Fruit fly (Drosophila melanogaster) whole organism, embryonic: Measurements from ENCODE around the gene CG16753.

ENCODE experiments used
- Bgb ChIP-seq: fragments of 200-800 bp; sonication (Bioruptor generic); IDR thresholded peaks from 2 replicates; pipeline ENCODE4 v1.3.6; 2022; ENCODE audit warnings: missing biosample characterization, missing genetic modification characterization; ENCODE audit not compliant: partially characterized antibody
- C15 ChIP-seq: fragments of 200-800 bp; sonication (Bioruptor generic); IDR thresholded peaks from 3 replicates; pipeline ENCODE4 v1.3.6; 2022; ENCODE audit warnings: missing biosample characterization, missing genetic modification characterization
- CG10321 ChIP-seq: fragments of 200-800 bp; sonication (Bioruptor generic); IDR thresholded peaks from 2 replicates; pipeline ENCODE4 v1.3.6; 2022; ENCODE audit warnings: missing biosample characterization, missing genetic modification characterization
- CG11696 ChIP-seq: fragments of 200-800 bp; sonication (Bioruptor generic); IDR thresholded peaks from 2 replicates; pipeline ENCODE4 v1.3.6; 2022; ENCODE audit warnings: missing biosample characterization, missing genetic modification characterization
- CG11723 ChIP-seq: fragments of 200-800 bp; sonication (Bioruptor generic); optimal IDR thresholded peaks from 2 replicates; lab custom pipeline; 2017; ENCODE audit warnings: missing biosample characterization, mild to moderate bottlenecking, missing genetic modification characterization
- CG12659 ChIP-seq: fragments of 200-800 bp; sonication (Bioruptor generic); optimal IDR thresholded peaks from 3 replicates; lab custom pipeline; 2017; ENCODE audit warnings: mild to moderate bottlenecking, missing biosample characterization, missing genetic modification reagents, missing genetic modification characterization
- CG17328 ChIP-seq: fragments of 200-800 bp; sonication (Bioruptor generic); IDR thresholded peaks from 2 replicates; pipeline ENCODE4 v1.3.6; 2022; ENCODE audit warnings: missing biosample characterization, missing genetic modification characterization
- CG18476 ChIP-seq: fragments of 200-800 bp; sonication (Bioruptor generic); optimal IDR thresholded peaks from 2 replicates; lab custom pipeline; 2016; ENCODE audit warnings: missing biosample characterization, mild to moderate bottlenecking, missing genetic modification characterization
- CG18619 ChIP-seq: fragments of 200-800 bp; sonication (Bioruptor generic); optimal IDR thresholded peaks from 3 replicates; lab custom pipeline; 2017; ENCODE audit warnings: missing biosample characterization, mild to moderate bottlenecking, missing genetic modification characterization
- CG2678 ChIP-seq: fragments of 200-800 bp; sonication (Bioruptor generic); optimal IDR thresholded peaks from 3 replicates; lab custom pipeline; 2019; ENCODE audit warnings: missing biosample characterization, mild to moderate bottlenecking, missing genetic modification characterization, moderate library complexity
- CG3847 ChIP-seq: fragments of 200-800 bp; sonication (Bioruptor generic); IDR thresholded peaks from 2 replicates; pipeline ENCODE4 v1.3.6; 2022; ENCODE audit warnings: missing biosample characterization, missing genetic modification characterization
- CG5953 ChIP-seq: fragments of 200-800 bp; sonication (Bioruptor generic); IDR thresholded peaks from 2 replicates; pipeline ENCODE4 v1.3.6; 2022; ENCODE audit warnings: missing biosample characterization, missing genetic modification characterization
- CG6765 ChIP-seq: fragments of 200-800 bp; sonication (Bioruptor generic); optimal IDR thresholded peaks from 3 replicates; lab custom pipeline; 2017; ENCODE audit warnings: missing biosample characterization, mild to moderate bottlenecking, missing genetic modification characterization
- CG7786 ChIP-seq: fragments of 200-800 bp; sonication (Bioruptor generic); optimal IDR thresholded peaks from 2 replicates; lab custom pipeline; 2016; ENCODE audit warnings: missing biosample characterization, missing genetic modification characterization
- CG9727 ChIP-seq: fragments of 200-800 bp; sonication (Bioruptor generic); optimal IDR thresholded peaks from 3 replicates; lab custom pipeline; 2017; ENCODE audit warnings: missing biosample characterization, mild to moderate bottlenecking, missing genetic modification characterization
- CoRest ChIP-seq: fragments of 200-800 bp; sonication (Bioruptor generic); optimal IDR thresholded peaks from 3 replicates; lab custom pipeline; 2018; ENCODE audit warnings: missing biosample characterization, mild to moderate bottlenecking, missing genetic modification characterization, moderate library complexity
- D19A ChIP-seq: fragments of 200-800 bp; optimal IDR thresholded peaks from 3 replicates; lab custom pipeline; 2019; ENCODE audit warnings: missing biosample characterization, mild to moderate bottlenecking, missing genetic modification characterization, moderate library complexity
- Deaf1 ChIP-seq: fragments of 200-800 bp; optimal IDR thresholded peaks from 3 replicates; lab custom pipeline; 2019; ENCODE audit warnings: missing biosample characterization, mild to moderate bottlenecking, missing genetic modification characterization, moderate library complexity
- Fer1 ChIP-seq: fragments of 200-800 bp; sonication (Bioruptor generic); optimal IDR thresholded peaks from 2 replicates; lab custom pipeline; 2017; ENCODE audit warnings: missing biosample characterization, mild to moderate bottlenecking, missing genetic modification characterization
- Med ChIP-seq: fragments of 200-800 bp; sonication (Bioruptor generic); peaks from one replicate; lab custom pipeline; 2016; ENCODE audit warnings: missing biosample characterization, missing genetic modification characterization, mild to moderate bottlenecking, inconsistent platforms, moderate library complexity
- Meics ChIP-seq: fragments of 200-800 bp; sonication (Bioruptor generic); optimal IDR thresholded peaks from 2 replicates; lab custom pipeline; 2017; ENCODE audit warnings: missing biosample characterization, mild to moderate bottlenecking, missing genetic modification characterization
- Mes4 ChIP-seq: fragments of 200-800 bp; sonication (Bioruptor generic); optimal IDR thresholded peaks from 2 replicates; lab custom pipeline; 2016; ENCODE audit warnings: missing biosample characterization, missing genetic modification characterization
- Nf-YB ChIP-seq: fragments of 200-800 bp; sonication (Bioruptor generic); optimal IDR thresholded peaks from 3 replicates; lab custom pipeline; 2019; ENCODE audit warnings: missing biosample characterization, mild to moderate bottlenecking, missing genetic modification characterization, moderate library complexity
- Opbp ChIP-seq: fragments of 200-800 bp; sonication (Bioruptor generic); IDR thresholded peaks from 3 replicates; pipeline ENCODE4 v1.3.6; 2022; ENCODE audit warnings: missing biosample characterization, missing genetic modification characterization; ENCODE audit not compliant: partially characterized antibody
- Sin3A ChIP-seq: fragments of >200 bp; optimal IDR thresholded peaks from 2 replicates; lab custom pipeline; 2018
- bbx ChIP-seq: fragments of 200-800 bp; sonication (Bioruptor generic); IDR thresholded peaks from 2 replicates; pipeline ENCODE4 v1.3.6; 2022; ENCODE audit warnings: missing biosample characterization, missing genetic modification characterization; ENCODE audit not compliant: partially characterized antibody
- bcd ChIP-seq: fragments of 200-800 bp; sonication (Bioruptor generic); optimal IDR thresholded peaks from 2 replicates; lab custom pipeline; 2017; ENCODE audit warnings: missing biosample characterization, mild to moderate bottlenecking, missing genetic modification characterization
- caup ChIP-seq: fragments of 200-800 bp; sonication (Bioruptor generic); optimal IDR thresholded peaks from 3 replicates; lab custom pipeline; 2017; ENCODE audit warnings: missing biosample characterization, mild to moderate bottlenecking, missing genetic modification characterization, moderate library complexity; ENCODE audit not compliant: severe bottlenecking
- ci ChIP-seq: fragments of 200-800 bp; sonication (Bioruptor generic); IDR thresholded peaks from 3 replicates; pipeline ENCODE4 v1.3.6; 2022; ENCODE audit warnings: missing biosample characterization, missing genetic modification characterization
- crol ChIP-seq: fragments of 200-800 bp; sonication (Bioruptor generic); IDR thresholded peaks from 2 replicates; pipeline ENCODE4 v1.3.6; 2022; ENCODE audit warnings: missing biosample characterization, missing genetic modification characterization
- crp ChIP-seq, 2 experiments: fragments of 200-800 bp; sonication (Bioruptor generic); optimal IDR thresholded peaks; 2 replicates in 1 of 2; 3 replicates in 1 of 2; lab custom pipeline; 2017; ENCODE audit warnings: missing biosample characterization in 2 of 2, missing genetic modification characterization in 2 of 2, mild to moderate bottlenecking in 1 of 2, moderate library complexity in 1 of 2
- dm ChIP-seq: fragments of 200-800 bp; sonication (Bioruptor generic); optimal IDR thresholded peaks from 3 replicates; lab custom pipeline; 2016; ENCODE audit warnings: missing biosample characterization, missing genetic modification characterization
- gem ChIP-seq: fragments of 200-800 bp; sonication (Bioruptor generic); optimal IDR thresholded peaks from 2 replicates; lab custom pipeline; 2019; ENCODE audit warnings: missing biosample characterization, mild to moderate bottlenecking, missing genetic modification characterization, moderate library complexity
- gsb-n ChIP-seq: fragments of 200-800 bp; sonication (Bioruptor generic); optimal IDR thresholded peaks from 3 replicates; lab custom pipeline; 2018; ENCODE audit warnings: missing biosample characterization, mild to moderate bottlenecking, missing genetic modification characterization
- her ChIP-seq: fragments of 200-800 bp; sonication (Bioruptor generic); optimal IDR thresholded peaks from 2 replicates; lab custom pipeline; 2016; ENCODE audit warnings: missing biosample characterization, missing genetic modification characterization
- hkb ChIP-seq, 2 experiments: fragments of 200-800 bp in 1 of 2; fragments of >200 bp in 1 of 2; sonication (Bioruptor generic) in 1 of 2; IDR thresholded peaks in 1 of 2; optimal IDR thresholded peaks in 1 of 2; 2 replicates each; pipeline versions ENCODE4 v1.3.6 to Lab custom; 2017 to 2022; ENCODE audit warnings: missing biosample characterization in 1 of 2, missing genetic modification characterization in 1 of 2
- lab ChIP-seq: fragments of 200-800 bp; sonication (Bioruptor generic); optimal IDR thresholded peaks from 3 replicates; lab custom pipeline; 2017; ENCODE audit warnings: missing biosample characterization, missing genetic modification characterization, mild to moderate bottlenecking, moderate library complexity, missing genetic modification reagents
- lilli ChIP-seq: fragments of 200-800 bp; sonication (Bioruptor generic); optimal IDR thresholded peaks from 3 replicates; lab custom pipeline; 2016; ENCODE audit warnings: missing biosample characterization, missing genetic modification characterization
- nau ChIP-seq: fragments of 200-800 bp; sonication (Bioruptor generic); optimal IDR thresholded peaks from 3 replicates; lab custom pipeline; 2017; ENCODE audit warnings: missing biosample characterization, mild to moderate bottlenecking, missing genetic modification characterization, missing genetic modification reagents
- pnt ChIP-seq: fragments of 200-800 bp; sonication (Bioruptor generic); optimal IDR thresholded peaks from 3 replicates; lab custom pipeline; 2016; ENCODE audit warnings: missing biosample characterization, missing genetic modification characterization
- pros ChIP-seq: fragments of 200-800 bp; sonication (Bioruptor generic); optimal IDR thresholded peaks from 3 replicates; lab custom pipeline; 2019; ENCODE audit warnings: missing biosample characterization, mild to moderate bottlenecking, missing genetic modification characterization, moderate library complexity
- psq ChIP-seq: fragments of 200-800 bp; sonication (Bioruptor generic); optimal IDR thresholded peaks from 2 replicates; lab custom pipeline; 2017; ENCODE audit warnings: missing biosample characterization, missing genetic modification characterization
- sna ChIP-seq: fragments of 200-800 bp; sonication (Bioruptor generic); IDR thresholded peaks from 2 replicates; pipeline ENCODE4 v1.3.6; 2022; ENCODE audit warnings: missing biosample characterization, missing genetic modification characterization; ENCODE audit not compliant: partially characterized antibody
- stc ChIP-seq: fragments of 200-800 bp; sonication (Bioruptor generic); IDR thresholded peaks from 2 replicates; pipeline ENCODE4 v1.3.6; 2022; ENCODE audit warnings: missing biosample characterization, missing genetic modification characterization
- sug ChIP-seq: fragments of 200-800 bp; optimal IDR thresholded peaks from 2 replicates; lab custom pipeline; 2019; ENCODE audit warnings: missing biosample characterization, mild to moderate bottlenecking, missing genetic modification characterization, moderate library complexity
- tna ChIP-seq: fragments of 200-800 bp; sonication (Bioruptor generic); IDR thresholded peaks from 2 replicates; pipeline ENCODE4 v1.3.6; 2022; ENCODE audit warnings: missing biosample characterization, missing genetic modification characterization; ENCODE audit not compliant: partially characterized antibody
- zfh1 ChIP-seq: fragments of 200-800 bp; sonication (Bioruptor generic); IDR thresholded peaks from 3 replicates; pipeline ENCODE4 v1.3.6; 2022; ENCODE audit warnings: missing biosample characterization, missing genetic modification characterization

Gene CG16753

dm6 chr3L:3071675-3072583, 17.1 kb downstream of the CG16753 start (continued):
- no peak for TF ChIP-seq Nf-YB (GFP tag; lab: Kevin White, UChicago)
- no peak for TF ChIP-seq CG12659 (GFP tag; lab: Kevin White, UChicago)
- no peak for TF ChIP-seq D19A
- peak; percentile 61 for TF ChIP-seq pros (GFP tag; lab: Kevin White, UChicago)
- TF ChIP-seq caup (GFP tag; lab: Kevin White, UChicago): peak; percentile 10
- no peak for TF ChIP-seq CG3847 (GFP tag; lab: Robert Waterston, UW)
- TF ChIP-seq hkb (optimal IDR thresholded peaks at IDR 0.05; lab: Kevin White, UChicago): no peak
- TF ChIP-seq hkb (GFP tag; IDR thresholded peaks at IDR 0.05; lab: Robert Waterston, UW): 0 out of 2 replicates have a peak, but pooled peaks have one; percentile 8
- TF ChIP-seq nau (GFP tag; lab: Kevin White, UChicago): no peak
- peak; percentile 20 for TF ChIP-seq psq
- TF ChIP-seq Sin3A: no peak
- TF ChIP-seq gem (tag; lab: Kevin White, UChicago): peak; percentile 46
- no peak for TF ChIP-seq Opbp (GFP tag; lab: Robert Waterston, UW)
- peak; percentile 42 for TF ChIP-seq CG18476 (GFP tag; lab: Kevin White, UChicago)
- TF ChIP-seq lilli (GFP tag; lab: Kevin White, UChicago): peak; percentile 23
- peak; percentile 29 for TF ChIP-seq CG2678
- TF ChIP-seq her: no peak
- TF ChIP-seq bbx (GFP tag; lab: Robert Waterston, UW): 0 out of 2 replicates have a peak, but pooled peaks have one; percentile 32
- TF ChIP-seq C15: no peak
- peak; percentile 44 for TF ChIP-seq CG6765 (GFP tag; lab: Kevin White, UChicago)
- no peak for TF ChIP-seq Mes4 (GFP tag; lab: Kevin White, UChicago)
- TF ChIP-seq CG17328 (GFP tag; lab: Robert Waterston, UW): no peak
- peak; percentile 17 for TF ChIP-seq Meics (GFP tag; lab: Kevin White, UChicago)
- TF ChIP-seq stc (GFP tag; lab: Robert Waterston, UW): no peak
- peak; percentile 37; the same call in 1 of the 2 replicates for TF ChIP-seq Bgb (GFP tag; lab: Robert Waterston, UW)
- peak in 1 of 2 experiments; percentile 74 for TF ChIP-seq crp (GFP tag; optimal IDR thresholded peaks at IDR 0.05; lab: Kevin White, UChicago)
- peak; percentile 26 for TF ChIP-seq CoRest
- TF ChIP-seq CG9727 (GFP tag; lab: Kevin White, UChicago): peak; percentile 22
- 0 out of 2 replicates have a peak, but pooled peaks have one; percentile 14 for TF ChIP-seq CG11696 (GFP tag; lab: Robert Waterston, UW)
- peak; percentile 26; the same call in 1 of the 3 replicates for TF ChIP-seq ci (GFP tag; lab: Robert Waterston, UW)
- peak; percentile 18 for TF ChIP-seq CG18619
- TF ChIP-seq gsb-n (tag; lab: Kevin White, UChicago): no peak
- TF ChIP-seq bcd (GFP tag; lab: Kevin White, UChicago): no peak
- no peak for TF ChIP-seq dm (GFP tag; lab: Kevin White, UChicago)
- TF ChIP-seq CG7786 (GFP tag; lab: Kevin White, UChicago): no peak
- TF ChIP-seq CG11723 (GFP tag; lab: Kevin White, UChicago): peak; percentile 20
- TF ChIP-seq Deaf1 (tag; lab: Kevin White, UChicago): peak; percentile 30
- TF ChIP-seq lab (GFP tag; lab: Kevin White, UChicago): peak; percentile 47
- no peak for TF ChIP-seq sna (GFP tag; lab: Robert Waterston, UW)
- TF ChIP-seq Fer1 (GFP tag; lab: Kevin White, UChicago): peak; percentile 18
- TF ChIP-seq CG5953 (GFP tag; lab: Robert Waterston, UW): no peak
- TF ChIP-seq Med (GFP tag; lab: Kevin White, UChicago): peak; percentile 68
- TF ChIP-seq pnt (GFP tag; lab: Kevin White, UChicago): no peak
- TF ChIP-seq zfh1 (GFP tag; lab: Robert Waterston, UW): 0 out of 3 replicates have a peak, but pooled peaks have one; percentile 15
- TF ChIP-seq crol: peak; percentile 90
- no peak for TF ChIP-seq CG10321 (GFP tag; lab: Robert Waterston, UW)
- 0 out of 2 replicates have a peak, but pooled peaks have one; percentile 8 for TF ChIP-seq tna
- peak; percentile 41 for TF ChIP-seq sug (tag; lab: Kevin White, UChicago)
